Worm (Caenorhabditis elegans) whole organism, L2 larva: ENCODE measurements around the gene smvt-1.

Experiments
- alr-1 ChIP-seq: fragments of 150-350 bp; optimal IDR thresholded peaks from 2 replicates; lab custom pipeline; 2014; ENCODE audit warnings: missing biosample characterization, missing genetic modification characterization
- aly-2 ChIP-seq: fragments of 150-350 bp; optimal IDR thresholded peaks from 2 replicates; lab custom pipeline; 2014; ENCODE audit warnings: missing biosample characterization, missing genetic modification characterization
- ceh-16 ChIP-seq: fragments of 150-350 bp; optimal IDR thresholded peaks from 2 replicates; lab custom pipeline; 2014; ENCODE audit warnings: missing biosample characterization, missing genetic modification characterization
- elt-3 ChIP-seq: sonication (generic microtip); optimal IDR thresholded peaks from 2 replicates; lab custom pipeline; 2017; ENCODE audit warnings: missing biosample characterization, missing genetic modification characterization
- lin-39 ChIP-seq: fragments of 150-350 bp; optimal IDR thresholded peaks from 2 replicates; lab custom pipeline; 2014; ENCODE audit warnings: missing biosample characterization, missing genetic modification reagents, missing genetic modification characterization
- lsy-2 ChIP-seq, 2 experiments: fragments of 150-350 bp in 1 of 2; sonication (generic microtip) in 1 of 2; optimal IDR thresholded peaks; 2 replicates each; lab custom pipeline; 2014 to 2017; ENCODE audit warnings: missing biosample characterization in 2 of 2, missing genetic modification characterization in 2 of 2
- nhr-12 ChIP-seq: fragments of 150-350 bp; optimal IDR thresholded peaks from 2 replicates; lab custom pipeline; 2014; ENCODE audit warnings: missing biosample characterization, missing genetic modification characterization

DNA sequence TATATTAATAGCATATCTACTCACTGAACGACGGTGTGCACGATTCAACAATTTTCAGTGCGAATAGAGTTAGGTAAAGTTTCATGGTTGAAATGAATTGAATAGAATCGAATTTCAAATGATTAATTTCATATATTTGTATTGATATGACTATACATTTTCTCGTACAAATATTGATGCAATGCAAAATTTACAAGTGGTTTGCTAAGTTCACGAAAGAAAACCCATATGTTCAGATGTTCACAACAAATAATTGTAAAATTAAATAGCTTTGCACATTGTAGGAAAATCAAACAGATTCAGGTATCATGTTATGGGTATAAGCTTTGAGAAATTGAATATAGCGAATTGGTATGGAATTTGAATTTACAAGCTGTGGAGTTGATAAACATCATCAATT, 36.9 kb upstream of the smvt-1 start, which contains the start of gene H01M10.2:
- TF ChIP-seq lin-39 (tag; lab: Kevin White, UChicago) (no peak), nhr-12 (tag; lab: Kevin White, UChicago) (no peak), elt-3 (no peak), lsy-2 (tag; optimal IDR thresholded peaks at IDR 0.05; lab: Kevin White, UChicago) (no peak), ceh-16 (tag; lab: Kevin White, UChicago) (no peak), alr-1 (no peak), aly-2 (tag; lab: Kevin White, UChicago) (no peak)
